Worm (Caenorhabditis elegans) whole organism, young adult: Measurements from ENCODE around the gene srz-44.

ENCODE experiments used
- ama-1 ChIP-seq, 3 experiments: fragments of 150-350 bp in 1 of 3; sonication (generic microtip) in 2 of 3; optimal IDR thresholded peaks; 2 replicates each; lab custom pipeline; 2014 to 2018; ENCODE audit warnings: missing biosample characterization in 2 of 3, missing genetic modification characterization in 2 of 3, missing genetic modification reagents in 2 of 3
- chd-7 ChIP-seq: sonication (generic microtip); optimal IDR thresholded peaks from 2 replicates; lab custom pipeline; 2016; ENCODE audit warnings: mild to moderate bottlenecking, missing genetic modification characterization, moderate library complexity, missing compliant biosample characterization
- ztf-3 ChIP-seq: fragments of 200-800 bp; sonication (Bioruptor generic); optimal IDR thresholded peaks from 2 replicates; lab custom pipeline; 2018; ENCODE audit warnings: mild to moderate bottlenecking, missing genetic modification characterization, missing compliant biosample characterization

DNA sequence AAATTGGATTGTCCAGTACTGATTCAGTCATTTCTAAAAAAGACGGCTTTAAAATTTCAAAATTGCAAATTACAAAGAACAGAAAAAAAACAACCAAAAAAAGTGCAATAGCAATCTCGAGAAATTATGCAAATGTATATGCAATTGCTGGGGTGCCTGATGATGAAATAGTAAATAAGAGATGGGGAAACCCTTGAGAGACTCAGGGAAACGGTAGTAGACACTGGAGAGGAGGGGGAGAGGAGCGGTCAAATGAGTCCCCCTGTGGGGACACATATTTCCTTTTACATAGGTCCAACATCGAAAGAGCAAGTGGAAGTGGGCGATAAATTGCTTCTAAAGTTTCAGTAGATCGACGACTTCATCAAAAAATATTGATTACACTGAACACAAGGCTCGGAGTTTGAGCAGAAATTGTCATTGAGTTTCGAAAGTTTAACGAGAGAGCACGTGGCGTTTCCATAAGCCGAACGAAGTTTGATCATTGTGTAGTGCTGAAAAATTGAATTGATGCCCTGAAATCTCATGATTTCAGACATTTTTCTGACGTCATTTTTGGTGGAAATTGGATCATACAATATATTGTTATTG lies 28.3 kb downstream of the srz-44 start, which contains the start of the genes fbxa-153 and str-12:
- TF ChIP-seq ztf-3 (GFP tag; lab: Kevin White, UChicago) (no peak), ama-1 (optimal IDR thresholded peaks at IDR 0.05; lab: Kevin White, UChicago) (no peak), ama-1 (GFP tag; optimal IDR thresholded peaks at IDR 0.05; lab: Kevin White, UChicago) (no peak), chd-7 (no peak)
